Fruit fly (Drosophila melanogaster) whole organism, embryonic: ENCODE results near the gene CG10793.

Experiments used
- Adf1 ChIP-seq: fragments of 200-800 bp; sonication (Bioruptor generic); IDR thresholded peaks from 2 replicates; pipeline ENCODE4 v1.3.6; 2022; ENCODE audit warnings: missing biosample characterization, missing genetic modification characterization
- CG10147 ChIP-seq: fragments of 200-800 bp; sonication (Bioruptor generic); optimal IDR thresholded peaks from 2 replicates; lab custom pipeline; 2019; ENCODE audit warnings: missing biosample characterization, mild to moderate bottlenecking, missing genetic modification characterization, moderate library complexity
- CG10959 ChIP-seq: fragments of 200-800 bp; sonication (Bioruptor generic); IDR thresholded peaks from 2 replicates; pipeline ENCODE4 v1.3.6; 2022; ENCODE audit warnings: missing biosample characterization, missing genetic modification characterization
- CG11696 ChIP-seq: fragments of 200-800 bp; sonication (Bioruptor generic); IDR thresholded peaks from 2 replicates; pipeline ENCODE4 v1.3.6; 2022; ENCODE audit warnings: missing biosample characterization, missing genetic modification characterization
- CG11723 ChIP-seq: fragments of 200-800 bp; sonication (Bioruptor generic); optimal IDR thresholded peaks from 2 replicates; lab custom pipeline; 2017; ENCODE audit warnings: missing biosample characterization, mild to moderate bottlenecking, missing genetic modification characterization
- CG14050 ChIP-seq: fragments of 200-800 bp; sonication (Bioruptor generic); IDR thresholded peaks from 3 replicates; pipeline ENCODE4 v1.3.6; 2022; ENCODE audit warnings: missing biosample characterization, missing genetic modification characterization
- CG17568 ChIP-seq: fragments of 200-800 bp; sonication (Bioruptor generic); optimal IDR thresholded peaks from 2 replicates; lab custom pipeline; 2018; ENCODE audit warnings: missing biosample characterization, mild to moderate bottlenecking, missing genetic modification characterization, moderate library complexity
- CG17912 ChIP-seq: fragments of 200-800 bp; sonication (Bioruptor generic); optimal IDR thresholded peaks from 2 replicates; lab custom pipeline; 2018; ENCODE audit warnings: missing biosample characterization, mild to moderate bottlenecking, missing genetic modification characterization
- CG2678 ChIP-seq: fragments of 200-800 bp; sonication (Bioruptor generic); optimal IDR thresholded peaks from 3 replicates; lab custom pipeline; 2019; ENCODE audit warnings: missing biosample characterization, mild to moderate bottlenecking, missing genetic modification characterization, moderate library complexity
- CG2875 ChIP-seq: fragments of 200-800 bp; sonication (Bioruptor generic); optimal IDR thresholded peaks from 2 replicates; lab custom pipeline; 2017; ENCODE audit warnings: missing biosample characterization, mild to moderate bottlenecking, missing genetic modification characterization, missing genetic modification reagents
- CG2889 ChIP-seq: fragments of 200-800 bp; sonication (Bioruptor generic); IDR thresholded peaks from 3 replicates; pipeline ENCODE4 v1.3.6; 2022; ENCODE audit warnings: missing biosample characterization, missing genetic modification characterization
- CG32772 ChIP-seq: fragments of 200-800 bp; sonication (Bioruptor generic); IDR thresholded peaks from 2 replicates; pipeline ENCODE4 v1.3.6; 2022; ENCODE audit warnings: missing biosample characterization, missing genetic modification characterization
- CG3407 ChIP-seq: fragments of 200-800 bp; sonication (Bioruptor generic); optimal IDR thresholded peaks from 2 replicates; lab custom pipeline; 2018; ENCODE audit warnings: missing biosample characterization, mild to moderate bottlenecking, missing genetic modification characterization
- CG5245 ChIP-seq: fragments of 200-800 bp; sonication (Bioruptor generic); optimal IDR thresholded peaks from 3 replicates; lab custom pipeline; 2016; ENCODE audit warnings: missing biosample characterization, missing genetic modification characterization
- CG6175 ChIP-seq: fragments of 200-800 bp; sonication (Bioruptor generic); IDR thresholded peaks from 3 replicates; pipeline ENCODE4 v1.3.6; 2022; ENCODE audit warnings: missing biosample characterization, missing genetic modification characterization
- D ChIP-seq, 2 experiments: fragments of 200-800 bp in 1 of 2; fragments of >200 bp in 1 of 2; sonication (Bioruptor generic) in 1 of 2; optimal IDR thresholded peaks; 2 replicates in 1 of 2; 3 replicates in 1 of 2; lab custom pipeline; 2017; ENCODE audit warnings: mild to moderate bottlenecking in 1 of 2, missing biosample characterization in 1 of 2, missing genetic modification characterization in 1 of 2, missing genetic modification reagents in 1 of 2
- Dbx ChIP-seq: fragments of 200-800 bp; sonication (Bioruptor generic); IDR thresholded peaks from 3 replicates; pipeline ENCODE4 v1.3.6; 2022; ENCODE audit warnings: missing biosample characterization, missing genetic modification characterization
- HLHmδ ChIP-seq: fragments of 200-800 bp; sonication (Bioruptor generic); optimal IDR thresholded peaks from 2 replicates; lab custom pipeline; 2018; ENCODE audit warnings: missing biosample characterization, mild to moderate bottlenecking, missing genetic modification characterization, moderate library complexity
- Hand ChIP-seq: fragments of 200-800 bp; sonication (Bioruptor generic); optimal IDR thresholded peaks from 2 replicates; lab custom pipeline; 2017; ENCODE audit warnings: mild to moderate bottlenecking, missing biosample characterization, missing genetic modification reagents, missing genetic modification characterization
- Hmx ChIP-seq: fragments of 200-800 bp; sonication (Bioruptor generic); optimal IDR thresholded peaks from 2 replicates; lab custom pipeline; 2016; ENCODE audit warnings: missing biosample characterization, missing genetic modification characterization
- Hr78 ChIP-seq, 2 experiments: fragments of 200-800 bp in 1 of 2; fragments of >200 bp in 1 of 2; sonication (Bioruptor generic) in 1 of 2; optimal IDR thresholded peaks; 2 replicates each; lab custom pipeline; 2017 to 2019; ENCODE audit warnings: missing biosample characterization in 2 of 2, missing genetic modification characterization in 2 of 2, mild to moderate bottlenecking in 1 of 2, moderate library complexity in 1 of 2
- Jarid2 ChIP-seq: fragments of 200-800 bp; sonication (Bioruptor generic); optimal IDR thresholded peaks from 3 replicates; lab custom pipeline; 2017; ENCODE audit warnings: mild to moderate bottlenecking, missing biosample characterization, missing genetic modification reagents, missing genetic modification characterization
- Nf-YB ChIP-seq: fragments of 200-800 bp; sonication (Bioruptor generic); optimal IDR thresholded peaks from 3 replicates; lab custom pipeline; 2019; ENCODE audit warnings: missing biosample characterization, mild to moderate bottlenecking, missing genetic modification characterization, moderate library complexity
- Spps ChIP-seq: fragments of 200-800 bp; sonication (Bioruptor generic); optimal IDR thresholded peaks from 2 replicates; lab custom pipeline; 2018; ENCODE audit warnings: missing biosample characterization, mild to moderate bottlenecking, missing genetic modification characterization
- Ssrp ChIP-seq: fragments of 200-800 bp; sonication (Bioruptor generic); optimal IDR thresholded peaks from 2 replicates; lab custom pipeline; 2018; ENCODE audit warnings: missing biosample characterization, mild to moderate bottlenecking, missing genetic modification characterization, moderate library complexity
- Xrp1 ChIP-seq: fragments of 200-800 bp; sonication (Bioruptor generic); IDR thresholded peaks from 2 replicates; pipeline ENCODE4 v1.3.6; 2022; ENCODE audit warnings: missing biosample characterization, missing genetic modification characterization
- ap ChIP-seq: fragments of 200-800 bp; sonication (Bioruptor generic); IDR thresholded peaks from 2 replicates; pipeline ENCODE4 v1.3.6; 2022; ENCODE audit warnings: missing biosample characterization, missing genetic modification characterization
- bbx ChIP-seq: fragments of 200-800 bp; sonication (Bioruptor generic); IDR thresholded peaks from 2 replicates; pipeline ENCODE4 v1.3.6; 2022; ENCODE audit warnings: missing biosample characterization, missing genetic modification characterization; ENCODE audit not compliant: partially characterized antibody
- bsh ChIP-seq, 2 experiments: fragments of 200-800 bp; sonication (Bioruptor generic); optimal IDR thresholded peaks; 2 replicates each; lab custom pipeline; 2017 to 2018; ENCODE audit warnings: mild to moderate bottlenecking in 2 of 2, missing biosample characterization in 2 of 2, missing genetic modification characterization in 2 of 2, moderate library complexity in 1 of 2
- cas ChIP-seq: fragments of 200-800 bp; sonication (Bioruptor generic); IDR thresholded peaks from 2 replicates; pipeline ENCODE4 v1.3.6; 2022; ENCODE audit warnings: missing biosample characterization, missing genetic modification characterization
- ci ChIP-seq: fragments of 200-800 bp; sonication (Bioruptor generic); IDR thresholded peaks from 3 replicates; pipeline ENCODE4 v1.3.6; 2022; ENCODE audit warnings: missing biosample characterization, missing genetic modification characterization
- croc ChIP-seq: fragments of 200-800 bp; sonication (Bioruptor generic); conservative IDR thresholded peaks from 3 replicates; pipeline ENCODE4 v1.3.6; 2022; ENCODE audit warnings: missing biosample characterization, missing genetic modification characterization
- crol ChIP-seq: fragments of 200-800 bp; sonication (Bioruptor generic); IDR thresholded peaks from 2 replicates; pipeline ENCODE4 v1.3.6; 2022; ENCODE audit warnings: missing biosample characterization, missing genetic modification characterization
- danr ChIP-seq: fragments of 200-800 bp; sonication (Bioruptor generic); IDR thresholded peaks from 2 replicates; pipeline ENCODE4 v1.3.6; 2022; ENCODE audit warnings: missing biosample characterization, missing genetic modification characterization
- disco-r ChIP-seq: fragments of 200-800 bp; sonication (Bioruptor generic); optimal IDR thresholded peaks from 2 replicates; lab custom pipeline; 2016; ENCODE audit warnings: missing biosample characterization, missing genetic modification characterization
- dm ChIP-seq: fragments of 200-800 bp; sonication (Bioruptor generic); optimal IDR thresholded peaks from 3 replicates; lab custom pipeline; 2016; ENCODE audit warnings: missing biosample characterization, missing genetic modification characterization
- dpn ChIP-seq, 2 experiments: fragments of 200-800 bp; sonication (Bioruptor generic); optimal IDR thresholded peaks; 3 replicates each; lab custom pipeline; 2016; ENCODE audit warnings: missing biosample characterization in 2 of 2, missing genetic modification characterization in 2 of 2
- h ChIP-seq: fragments of >200 bp; optimal IDR thresholded peaks from 2 replicates; lab custom pipeline; 2017
- kni ChIP-seq: fragments of 200-800 bp; sonication (Bioruptor generic); optimal IDR thresholded peaks from 3 replicates; lab custom pipeline; 2017; ENCODE audit warnings: mild to moderate bottlenecking, missing biosample characterization, missing genetic modification reagents, missing genetic modification characterization
- lab ChIP-seq: fragments of 200-800 bp; sonication (Bioruptor generic); optimal IDR thresholded peaks from 3 replicates; lab custom pipeline; 2017; ENCODE audit warnings: missing biosample characterization, missing genetic modification characterization, mild to moderate bottlenecking, moderate library complexity, missing genetic modification reagents
- mirr ChIP-seq: fragments of 200-800 bp; sonication (Bioruptor generic); optimal IDR thresholded peaks from 3 replicates; lab custom pipeline; 2018; ENCODE audit warnings: missing biosample characterization, mild to moderate bottlenecking, missing genetic modification characterization
- nerfin-2 ChIP-seq: fragments of 200-800 bp; sonication (Bioruptor generic); IDR thresholded peaks from 2 replicates; pipeline ENCODE4 v1.3.6; 2022; ENCODE audit warnings: missing biosample characterization, missing genetic modification characterization; ENCODE audit not compliant: partially characterized antibody
- oc ChIP-seq: fragments of 200-800 bp; sonication (Bioruptor generic); optimal IDR thresholded peaks from 2 replicates; lab custom pipeline; 2018; ENCODE audit warnings: missing biosample characterization, mild to moderate bottlenecking, missing genetic modification characterization, moderate library complexity
- odd ChIP-seq: fragments of 200-800 bp; sonication (Bioruptor generic); optimal IDR thresholded peaks from 2 replicates; lab custom pipeline; 2017; ENCODE audit warnings: missing biosample characterization, mild to moderate bottlenecking, missing genetic modification characterization
- onecut ChIP-seq: fragments of 200-800 bp; sonication (Bioruptor generic); IDR thresholded peaks from 2 replicates; pipeline ENCODE4 v1.3.6; 2022; ENCODE audit warnings: missing biosample characterization, missing genetic modification characterization
- pita ChIP-seq: fragments of 200-800 bp; sonication (Bioruptor generic); optimal IDR thresholded peaks from 2 replicates; lab custom pipeline; 2017; ENCODE audit warnings: missing biosample characterization, mild to moderate bottlenecking, missing genetic modification characterization
- salm ChIP-seq: fragments of 200-800 bp; sonication (Bioruptor generic); optimal IDR thresholded peaks from 2 replicates; lab custom pipeline; 2018; ENCODE audit warnings: missing biosample characterization, mild to moderate bottlenecking, missing genetic modification characterization
- sim ChIP-seq: fragments of 200-800 bp; sonication (Bioruptor generic); IDR thresholded peaks from 2 replicates; pipeline ENCODE4 v1.3.6; 2022; ENCODE audit warnings: missing biosample characterization, missing genetic modification characterization
- sob ChIP-seq: fragments of 200-800 bp; sonication (Bioruptor generic); IDR thresholded peaks from 2 replicates; pipeline ENCODE4 v1.3.6; 2022; ENCODE audit warnings: missing biosample characterization, missing genetic modification characterization

CG10793 gene

DNA sequence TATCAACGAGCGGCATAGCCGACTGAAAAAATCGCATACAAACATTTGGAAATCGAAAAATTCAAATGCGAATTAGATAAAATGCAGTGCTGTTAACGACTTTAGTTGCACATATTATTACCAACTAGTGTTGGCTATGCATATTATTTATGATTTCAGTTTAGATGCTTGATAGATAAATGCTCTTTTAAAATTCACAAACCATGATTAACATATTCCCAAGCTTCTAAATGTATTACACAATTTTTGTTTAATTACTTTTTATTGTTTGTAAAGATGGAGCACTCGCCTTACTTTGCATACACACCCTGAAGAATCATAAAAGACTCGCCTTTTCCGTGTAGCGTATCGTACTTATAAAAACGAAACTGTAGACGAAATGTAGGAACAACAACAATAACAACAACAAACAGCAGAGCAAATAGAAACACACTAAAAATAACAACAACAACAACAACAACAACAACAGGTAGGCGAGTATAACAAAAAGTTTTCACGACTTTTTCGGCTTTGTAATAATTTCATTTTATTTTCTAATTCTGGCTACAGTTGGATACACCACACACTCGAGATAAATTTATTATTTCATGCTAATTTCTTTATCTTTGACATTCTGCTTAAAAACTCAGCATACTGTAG is 44.4 kb upstream of the CG10793 start (continued):
- TF ChIP-seq mirr (peak; percentile 27), nerfin-2 (no peak), onecut (GFP tag; lab: Robert Waterston, UW) (peak; percentile 31; the same call in 1 of the 2 replicates), dm (GFP tag; lab: Kevin White, UChicago) (peak; percentile 90), odd (peak; percentile 51), CG14050 (no peak; the same call in 2 of the 3 replicates), CG17568 (GFP tag; lab: Kevin White, UChicago) (peak; percentile 12), CG10147 (GFP tag; lab: Kevin White, UChicago) (peak; percentile 82), bbx (GFP tag; lab: Robert Waterston, UW) (no peak), oc (no peak), Hmx (GFP tag; lab: Kevin White, UChicago) (peak; percentile 60), bsh (GFP tag; optimal IDR thresholded peaks at IDR 0.05; lab: Kevin White, UChicago) (peak in 1 of 2 experiments; percentile 32), CG5245 (peak; percentile 23), lab (GFP tag; lab: Kevin White, UChicago) (peak; percentile 73), Nf-YB (peak; percentile 28), dpn (GFP tag; optimal IDR thresholded peaks at IDR 0.05; lab: Kevin White, UChicago) (peak; percentile 69 to 73), sob (GFP tag; lab: Robert Waterston, UW) (peak; percentile 63), D (optimal IDR thresholded peaks at IDR 0.05; lab: Kevin White, UChicago) (no peak), D (GFP tag; optimal IDR thresholded peaks at IDR 0.05; lab: Kevin White, UChicago) (peak; percentile 58), ap (GFP tag; lab: Robert Waterston, UW) (no peak), h (lab: Kevin White, UChicago) (no peak), ci (GFP tag; lab: Robert Waterston, UW) (no peak), CG17912 (GFP tag; lab: Kevin White, UChicago) (no peak), CG3407 (GFP tag; lab: Kevin White, UChicago) (peak; percentile 26), Hr78 (GFP tag; optimal IDR thresholded peaks at IDR 0.05; lab: Kevin White, UChicago) (no peak), CG32772 (GFP tag; lab: Robert Waterston, UW) (no peak), Spps (tag; lab: Kevin White, UChicago) (no peak), disco-r (GFP tag; lab: Kevin White, UChicago) (peak; percentile 60), CG6175 (GFP tag; lab: Robert Waterston, UW) (no peak), HLHmδ (GFP tag; lab: Kevin White, UChicago) (no peak), Xrp1 (GFP tag; lab: Robert Waterston, UW) (peak; percentile 31; the same call in 1 of the 2 replicates), crol (no peak), Dbx (GFP tag; lab: Robert Waterston, UW) (peak; percentile 61; the same call in 1 of the 3 replicates), CG2889 (GFP tag; lab: Robert Waterston, UW) (0 out of 3 replicates have a peak, but pooled peaks have one; percentile 49), CG11723 (GFP tag; lab: Kevin White, UChicago) (peak; percentile 29), CG10959 (GFP tag; lab: Robert Waterston, UW) (no peak), danr (GFP tag; lab: Robert Waterston, UW) (0 out of 2 replicates have a peak, but pooled peaks have one; percentile 31), kni (no peak), CG11696 (GFP tag; lab: Robert Waterston, UW) (no peak), CG2678 (peak; percentile 87), pita (GFP tag; lab: Kevin White, UChicago) (no peak), sim (GFP tag; lab: Robert Waterston, UW) (no peak), Ssrp (tag; lab: Kevin White, UChicago) (peak; percentile 47), croc (GFP tag; lab: Robert Waterston, UW) (no peak), Hand (GFP tag; lab: Kevin White, UChicago) (peak; percentile 34), CG2875 (GFP tag; lab: Kevin White, UChicago) (peak; percentile 15), Adf1 (GFP tag; lab: Robert Waterston, UW) (no peak), Jarid2 (peak; percentile 29), cas (GFP tag; lab: Robert Waterston, UW) (no peak), salm (tag; lab: Kevin White, UChicago) (no peak)
